Worm (Caenorhabditis elegans) whole organism, dauer: ENCODE results near the gene srw-68.

Experiments used
- unc-62 ChIP-seq: sonication (generic microtip); optimal IDR thresholded peaks from 2 replicates; lab custom pipeline; 2017; ENCODE audit warnings: missing biosample characterization, missing genetic modification reagents, missing genetic modification characterization

The srw-68 gene

ce11 chrV:7403501-7403900 lies 23.0 kb downstream of the srw-68 start:
- no peak for TF ChIP-seq unc-62 (GFP tag; lab: Kevin White, UChicago)

- no peak for TF ChIP-seq unc-62 (GFP tag; lab: Kevin White, UChicago)
These were observed 24.1 kb downstream of the srw-68 start, which contains the start of gene srj-13 for ce11 chrV:7402355-7402754. srj-13 (plus strand) TSS chrV:7402655.

ce11 chrV:7400588-7400987 lies 25.9 kb downstream of the srw-68 start, which contains the start of gene srx-60:
srx-60 (plus strand) TSS chrV:7400888.
- no peak for TF ChIP-seq unc-62 (GFP tag; lab: Kevin White, UChicago)

ce11 chrV:7400095-7400494 lies 26.4 kb downstream of the srw-68 start, which contains the start of gene cnc-9:
cnc-9 (minus strand) TSS chrV:7400195.
- TF ChIP-seq unc-62 (GFP tag; lab: Kevin White, UChicago): no peak

ce11 chrV:7399202-7399601 lies 27.3 kb downstream of the srw-68 start, which contains the start of gene gst-41:
gst-41 (minus strand) TSS chrV:7399302.
- TF ChIP-seq unc-62 (GFP tag; lab: Kevin White, UChicago): no peak

ce11 chrV:7395359-7395758 lies 31.1 kb downstream of the srw-68 start, which contains the start of gene srx-9:
srx-9 (minus strand) TSS chrV:7395459.
- TF ChIP-seq unc-62 (GFP tag; lab: Kevin White, UChicago): no peak

ce11 chrV:7391933-7392332 lies 34.6 kb downstream of the srw-68 start, which contains the start of gene fbxa-105:
fbxa-105 (minus strand) TSS chrV:7392029.
- no peak for TF ChIP-seq unc-62 (GFP tag; lab: Kevin White, UChicago)

- no peak for TF ChIP-seq unc-62 (GFP tag; lab: Kevin White, UChicago)
These were observed 36.7 kb downstream of the srw-68 start, which contains the start of gene C02H6.1 for ce11 chrV:7389771-7390170. C02H6.1 (minus strand) TSS chrV:7389871.

- no peak for TF ChIP-seq unc-62 (GFP tag; lab: Kevin White, UChicago)
These were observed 38.7 kb downstream of the srw-68 start, which contains the start of gene C02H6.3 for ce11 chrV:7387755-7388154. C02H6.3 (minus strand) TSS chrV:7387855.

ce11 chrV:7386052-7386573 lies 40.4 kb downstream of the srw-68 start, which contains the start of gene srp-6:
srp-6 (minus strand) TSS chrV:7386102.
- no peak for TF ChIP-seq unc-62 (GFP tag; lab: Kevin White, UChicago)

- no peak for TF ChIP-seq unc-62 (GFP tag; lab: Kevin White, UChicago)
These were observed 45.5 kb downstream of the srw-68 start, which contains the start of gene C03G6.17 for ce11 chrV:7381008-7381407. C03G6.17 (minus strand) TSS chrV:7381108.

ce11 chrV:7379384-7379783 lies 47.1 kb downstream of the srw-68 start, which contains the start of gene srsx-24:
srsx-24 (minus strand) TSS chrV:7379484.
- no peak for TF ChIP-seq unc-62 (GFP tag; lab: Kevin White, UChicago)
